Worm (Caenorhabditis elegans) whole organism, L2 larva: Measurements from ENCODE around the gene M88.4.

Experiments used
- R02D3.7 ChIP-seq: fragments of 150-350 bp; optimal IDR thresholded peaks from 2 replicates; lab custom pipeline; 2014; ENCODE audit warnings: missing biosample characterization, missing genetic modification characterization
- alr-1 ChIP-seq: fragments of 150-350 bp; optimal IDR thresholded peaks from 2 replicates; lab custom pipeline; 2014; ENCODE audit warnings: missing biosample characterization, missing genetic modification characterization
- aly-2 ChIP-seq: fragments of 150-350 bp; optimal IDR thresholded peaks from 2 replicates; lab custom pipeline; 2014; ENCODE audit warnings: missing biosample characterization, missing genetic modification characterization
- ceh-82 ChIP-seq: fragments of 150-350 bp; optimal IDR thresholded peaks from 2 replicates; lab custom pipeline; 2014; ENCODE audit warnings: missing biosample characterization, missing genetic modification characterization
- elt-1 ChIP-seq: fragments of 150-350 bp; optimal IDR thresholded peaks from 2 replicates; lab custom pipeline; 2014; ENCODE audit warnings: missing biosample characterization, missing genetic modification characterization
- gmeb-1 ChIP-seq: fragments of 150-350 bp; optimal IDR thresholded peaks from 2 replicates; lab custom pipeline; 2014; ENCODE audit warnings: missing biosample characterization, missing genetic modification characterization
- mdl-1 ChIP-seq, 2 experiments: fragments of 150-350 bp in 1 of 2; sonication (generic microtip) in 1 of 2; optimal IDR thresholded peaks; 2 replicates each; lab custom pipeline; 2017; ENCODE audit warnings: missing biosample characterization in 2 of 2, missing genetic modification characterization in 2 of 2
- nhr-10 ChIP-seq: sonication (generic microtip); optimal IDR thresholded peaks from 2 replicates; lab custom pipeline; 2017; ENCODE audit warnings: missing biosample characterization, missing genetic modification characterization
- nhr-11 ChIP-seq: fragments of 150-350 bp; optimal IDR thresholded peaks from 2 replicates; lab custom pipeline; 2014; ENCODE audit warnings: missing biosample characterization, missing genetic modification characterization
- skn-1 ChIP-seq: sonication (generic microtip); optimal IDR thresholded peaks from 2 replicates; lab custom pipeline; 2017; ENCODE audit warnings: missing biosample characterization, missing genetic modification characterization
- unc-62 ChIP-seq: fragments of 150-350 bp; optimal IDR thresholded peaks from 2 replicates; lab custom pipeline; 2014; ENCODE audit warnings: missing biosample characterization, missing genetic modification reagents, missing genetic modification characterization

DNA sequence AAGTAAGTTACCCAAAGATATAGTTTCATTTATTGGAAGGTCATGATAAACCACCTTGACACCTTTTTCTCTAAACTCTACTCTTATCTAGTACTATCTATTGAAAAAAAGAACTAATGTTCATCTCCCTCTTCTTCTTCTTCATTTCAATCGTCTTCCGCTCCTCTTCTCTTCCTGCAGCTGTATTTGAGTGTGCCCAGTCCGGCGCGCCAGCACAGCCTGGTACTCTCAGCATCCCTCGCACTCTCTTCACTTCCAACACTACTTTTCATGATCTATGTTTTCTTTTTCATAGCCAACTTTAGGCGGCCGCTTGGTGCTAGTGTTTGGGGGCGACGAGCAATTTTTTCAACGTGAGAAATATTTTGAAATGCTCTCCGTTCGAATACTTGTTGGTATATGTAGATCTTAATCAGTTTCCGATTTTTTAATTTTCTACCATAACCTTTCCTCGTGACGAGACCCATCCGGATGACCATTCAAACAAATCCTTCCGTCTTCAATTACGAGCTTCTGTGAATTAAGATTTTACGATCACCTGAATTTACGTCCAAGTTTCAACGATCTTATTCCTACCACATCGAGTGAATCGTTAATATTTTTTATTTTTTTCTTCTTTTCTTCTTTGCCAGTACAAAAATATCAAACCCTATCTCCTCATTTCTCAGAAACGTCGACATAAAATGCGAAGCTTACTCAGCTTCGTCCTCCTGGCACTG, 13.4 kb downstream of the M88.4 start, which contains the start of gene pan-1:
- no peak for TF ChIP-seq ceh-82 (tag; lab: Kevin White, UChicago)
- no peak for TF ChIP-seq nhr-10 (tag; lab: Kevin White, UChicago)
- TF ChIP-seq elt-1 (tag; lab: Kevin White, UChicago), result no peak
- no peak for TF ChIP-seq R02D3.7 (tag; lab: Kevin White, UChicago)
- TF ChIP-seq aly-2 (tag; lab: Kevin White, UChicago), result no peak
- TF ChIP-seq gmeb-1 (tag; lab: Kevin White, UChicago), result no peak
- TF ChIP-seq alr-1 (tag; lab: Kevin White, UChicago), result no peak
- no peak for TF ChIP-seq nhr-11 (tag; lab: Kevin White, UChicago)
- TF ChIP-seq skn-1, result no peak
- TF ChIP-seq unc-62 (GFP tag; lab: Kevin White, UChicago), result no peak
- TF ChIP-seq mdl-1 (tag; optimal IDR thresholded peaks at IDR 0.05; lab: Kevin White, UChicago), result no peak
